Worm (Caenorhabditis elegans): ENCODE results near the gene srxa-6.

The srxa-6 gene

ce11 chrV:20731787-20732186 lies 3.0 kb upstream of the srxa-6 start, which contains the start of gene srxa-1:
TSS of gene srxa-1 (plus strand) at chrV:20732087.
- no peak for TF ChIP-seq tbx-8 (GFP tag; optimal IDR thresholded peaks at IDR 0.05)
- no peak for TF ChIP-seq elt-1 (tag; optimal IDR thresholded peaks at IDR 0.05; ENCODE audit: borderline replicate concordance, insufficient read depth)
- TF ChIP-seq M03D4.4 (tag; optimal IDR thresholded peaks at IDR 0.05) = no peak
- no peak for TF ChIP-seq drap-1 (GFP tag; optimal IDR thresholded peaks at IDR 0.05)
- TF ChIP-seq blmp-1 (tag; optimal IDR thresholded peaks at IDR 0.05) = no peak
- no peak for TF ChIP-seq lsy-2 (tag; optimal IDR thresholded peaks at IDR 0.05)
- TF ChIP-seq snpc-4 (tag; optimal IDR thresholded peaks at IDR 0.05) = no peak
- no peak for TF ChIP-seq mep-1 (tag; optimal IDR thresholded peaks at IDR 0.05)

DNA sequence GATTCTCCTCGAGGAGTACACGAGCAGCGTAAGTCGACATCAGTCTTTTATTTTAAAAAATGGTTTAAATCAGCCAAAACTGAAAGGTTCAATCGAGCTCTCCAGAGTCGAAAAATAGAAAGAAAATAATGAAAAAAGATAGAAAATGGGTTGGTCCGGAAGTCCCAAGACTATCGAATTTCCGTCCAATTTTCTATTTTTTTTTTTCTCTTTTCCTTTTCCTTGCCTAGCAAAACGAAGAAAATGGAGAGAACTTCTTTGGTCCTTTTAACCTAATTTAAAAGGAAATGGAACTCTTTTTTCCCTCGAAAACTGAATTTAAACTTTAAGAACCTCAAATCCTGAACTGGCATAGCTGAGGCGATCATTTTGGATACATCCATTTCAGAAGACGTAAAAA lies 4.6 kb downstream of the srxa-6 start:
- TF ChIP-seq mls-2 (tag; optimal IDR thresholded peaks at IDR 0.05) (no peak), ces-1 (GFP tag; optimal IDR thresholded peaks at IDR 0.05) (peak; percentile 64), blmp-1 (tag; optimal IDR thresholded peaks at IDR 0.05) (no peak), sem-2 (GFP tag; optimal IDR thresholded peaks at IDR 0.05) (no peak), lin-13 (tag; optimal IDR thresholded peaks at IDR 0.05) (no peak), flh-1 (GFP tag; optimal IDR thresholded peaks at IDR 0.05) (no peak), unc-120 (tag; optimal IDR thresholded peaks at IDR 0.05; ENCODE audit: poor library complexity, severe bottlenecking) (no peak)

DNA sequence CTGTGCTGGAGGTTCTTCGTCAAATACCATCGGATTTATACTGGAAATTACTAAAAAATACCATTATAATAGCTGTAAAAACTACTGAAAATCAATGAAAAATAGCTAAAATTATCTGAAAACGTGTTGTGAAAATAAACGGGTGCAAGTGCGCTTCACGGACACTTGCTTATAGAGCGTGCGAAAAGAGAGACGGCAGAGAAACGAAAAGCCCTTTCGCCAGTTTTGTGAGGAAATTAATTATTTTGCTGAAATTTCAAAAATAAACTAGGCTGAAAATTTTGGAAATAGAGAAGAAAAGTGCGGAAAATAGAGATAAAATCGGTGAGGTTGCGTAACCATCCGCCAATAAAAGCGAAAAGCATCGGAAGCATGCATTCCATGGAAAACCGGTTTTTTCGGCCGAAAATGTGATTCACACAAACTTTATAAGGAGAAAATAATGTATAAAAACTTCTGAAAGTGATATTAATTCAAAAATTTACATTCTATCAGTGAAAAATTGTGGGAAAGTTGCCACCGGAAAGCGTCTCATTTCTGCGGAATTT lies 9.6 kb downstream of the srxa-6 start, which contains the start of gene dnj-25:
TSS of gene dnj-25 (minus strand) at position 57 of the 548 bp plus-strand sequence.
- TF ChIP-seq mep-1 (tag; optimal IDR thresholded peaks at IDR 0.05) = peak; percentile 29
- no peak for TF ChIP-seq sptf-1 (tag; optimal IDR thresholded peaks at IDR 0.05)
- no peak for TF ChIP-seq unc-62 (GFP tag; optimal IDR thresholded peaks at IDR 0.05)
- TF ChIP-seq nhr-76 (tag; optimal IDR thresholded peaks at IDR 0.05) = no peak
- no peak for TF ChIP-seq M03D4.4 (tag; optimal IDR thresholded peaks at IDR 0.05)
- no peak for TF ChIP-seq nhr-2 (tag; optimal IDR thresholded peaks at IDR 0.05)
- TF ChIP-seq mab-5 (tag; optimal IDR thresholded peaks at IDR 0.05) = no peak
- no peak for TF ChIP-seq mls-2 (tag; optimal IDR thresholded peaks at IDR 0.05)
- no peak for TF ChIP-seq ceh-83 (GFP tag; optimal IDR thresholded peaks at IDR 0.05)
- TF ChIP-seq hlh-1 (tag; optimal IDR thresholded peaks at IDR 0.05) = peak; percentile 9

- no peak for TF ChIP-seq flh-1 (GFP tag; optimal IDR thresholded peaks at IDR 0.05)
- peak; percentile 98 for TF ChIP-seq pha-4 (tag; optimal IDR thresholded peaks at IDR 0.05)
Measured at ce11 chrV:20745278-20745677, 10.5 kb downstream of the srxa-6 start.

DNA sequence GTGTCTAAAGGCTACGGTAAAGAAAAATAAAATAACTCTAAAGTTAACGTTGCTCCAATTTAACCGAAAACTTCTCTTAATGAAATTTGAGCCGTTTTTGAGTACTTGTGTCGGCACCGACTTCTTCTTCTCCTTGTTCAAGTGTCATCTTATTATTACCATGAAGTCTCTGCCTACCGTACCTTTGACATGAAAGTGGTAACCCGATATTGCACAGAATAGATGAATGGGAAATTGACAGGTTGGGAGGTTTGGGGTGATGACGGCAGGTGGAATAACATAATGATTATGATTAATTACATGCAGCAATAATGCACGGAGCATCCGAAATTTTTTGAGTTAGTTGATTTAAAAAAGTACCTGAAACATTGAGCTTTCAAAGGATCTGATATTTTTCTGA lies 12.0 kb downstream of the srxa-6 start:
- TF ChIP-seq pha-4 (tag; optimal IDR thresholded peaks at IDR 0.05) (peak; percentile 84), lin-13 (tag; optimal IDR thresholded peaks at IDR 0.05) (no peak)

ce11 chrV:20747964-20748363 lies 13.2 kb downstream of the srxa-6 start:
- no peak for TF ChIP-seq nhr-12 (tag; optimal IDR thresholded peaks at IDR 0.05)
- TF ChIP-seq snpc-4 (tag; optimal IDR thresholded peaks at IDR 0.05) = no peak
- no peak for TF ChIP-seq bed-3 (GFP tag; optimal IDR thresholded peaks at IDR 0.05)
- no peak for TF ChIP-seq blmp-1 (tag; optimal IDR thresholded peaks at IDR 0.05)
- no peak for TF ChIP-seq ham-2 (GFP tag; optimal IDR thresholded peaks at IDR 0.05)
- TF ChIP-seq cnd-1 (tag; optimal IDR thresholded peaks at IDR 0.05) = no peak
- TF ChIP-seq lin-32 (GFP tag; optimal IDR thresholded peaks at IDR 0.05) = no peak
- no peak for TF ChIP-seq lin-13 (tag; optimal IDR thresholded peaks at IDR 0.05)
- TF ChIP-seq zip-8 (tag; optimal IDR thresholded peaks at IDR 0.05) = no peak
- no peak for TF ChIP-seq flh-1 (GFP tag; optimal IDR thresholded peaks at IDR 0.05)
- no peak for TF ChIP-seq unc-62 (GFP tag; optimal IDR thresholded peaks at IDR 0.05)
- no peak for TF ChIP-seq sem-2 (GFP tag; optimal IDR thresholded peaks at IDR 0.05)
- TF ChIP-seq lsy-2 (tag; optimal IDR thresholded peaks at IDR 0.05) = no peak

ce11 chrV:20749098-20749497 lies 14.3 kb downstream of the srxa-6 start:
- TF ChIP-seq snpc-4 (tag; optimal IDR thresholded peaks at IDR 0.05) (no peak), ham-2 (GFP tag; optimal IDR thresholded peaks at IDR 0.05) (no peak), zip-8 (tag; optimal IDR thresholded peaks at IDR 0.05) (no peak), ces-1 (GFP tag; optimal IDR thresholded peaks at IDR 0.05) (no peak), ceh-83 (GFP tag; optimal IDR thresholded peaks at IDR 0.05) (no peak), pha-4 (tag; optimal IDR thresholded peaks at IDR 0.05) (peak; percentile 100), ceh-39 (tag; optimal IDR thresholded peaks at IDR 0.05) (no peak), mls-2 (tag; optimal IDR thresholded peaks at IDR 0.05) (no peak), drap-1 (GFP tag; optimal IDR thresholded peaks at IDR 0.05) (peak; percentile 46), nhr-237 (tag; optimal IDR thresholded peaks at IDR 0.05) (peak; percentile 45), blmp-1 (tag; optimal IDR thresholded peaks at IDR 0.05) (no peak), elt-1 (tag; optimal IDR thresholded peaks at IDR 0.05; ENCODE audit: borderline replicate concordance, insufficient read depth) (no peak), bed-3 (GFP tag; optimal IDR thresholded peaks at IDR 0.05) (no peak), flh-1 (GFP tag; optimal IDR thresholded peaks at IDR 0.05) (no peak), nhr-76 (tag; optimal IDR thresholded peaks at IDR 0.05) (no peak), elt-3 (tag; optimal IDR thresholded peaks at IDR 0.05) (no peak), lsy-2 (tag; optimal IDR thresholded peaks at IDR 0.05) (peak; percentile 73), nhr-28 (tag; optimal IDR thresholded peaks at IDR 0.05) (no peak), mep-1 (tag; optimal IDR thresholded peaks at IDR 0.05) (peak; percentile 2), unc-62 (GFP tag; optimal IDR thresholded peaks at IDR 0.05) (no peak)
